Fruit fly (Drosophila melanogaster): ENCODE results near the gene Boh2.

- no peak for TF ChIP-seq sim (GFP tag; IDR thresholded peaks at IDR 0.05)
- TF ChIP-seq tx (GFP tag; optimal IDR thresholded peaks at IDR 0.05): no peak
- no peak for TF ChIP-seq Nf-YB (GFP tag; optimal IDR thresholded peaks at IDR 0.05)
- TF ChIP-seq Myb (GFP tag; optimal IDR thresholded peaks at IDR 0.05): no peak
- no peak for TF ChIP-seq ttk (GFP tag; IDR thresholded peaks at IDR 0.05)
- TF ChIP-seq mam (GFP tag; optimal IDR thresholded peaks at IDR 0.05): no peak
- no peak for TF ChIP-seq chinmo (GFP tag; IDR thresholded peaks at IDR 0.05; ENCODE audit: partially characterized antibody)
- TF ChIP-seq unc-4 (GFP tag; IDR thresholded peaks at IDR 0.05; ENCODE audit: partially characterized antibody): no peak
- TF ChIP-seq pho (GFP tag; optimal IDR thresholded peaks at IDR 0.05): no peak
- no peak for TF ChIP-seq Nf-YA (GFP tag; IDR thresholded peaks at IDR 0.05)
- TF ChIP-seq CG17829 (tag; optimal IDR thresholded peaks at IDR 0.05): no peak
Observed at dm6 chr2L:11226035-11226434, 47.2 kb downstream of the Boh2 start.

All from whole organism, embryonic.